Fruit fly (Drosophila melanogaster) S2 (cell line): ENCODE results near the gene corolla.

Experiments
- CG8478 ChIP-seq: fragments of >200 bp; optimal IDR thresholded peaks from 2 replicates; lab custom pipeline; 2018
- CTCF ChIP-seq, 2 experiments: fragments of >200 bp; optimal IDR thresholded peaks; 2 replicates each; lab custom pipeline; 2018

DNA sequence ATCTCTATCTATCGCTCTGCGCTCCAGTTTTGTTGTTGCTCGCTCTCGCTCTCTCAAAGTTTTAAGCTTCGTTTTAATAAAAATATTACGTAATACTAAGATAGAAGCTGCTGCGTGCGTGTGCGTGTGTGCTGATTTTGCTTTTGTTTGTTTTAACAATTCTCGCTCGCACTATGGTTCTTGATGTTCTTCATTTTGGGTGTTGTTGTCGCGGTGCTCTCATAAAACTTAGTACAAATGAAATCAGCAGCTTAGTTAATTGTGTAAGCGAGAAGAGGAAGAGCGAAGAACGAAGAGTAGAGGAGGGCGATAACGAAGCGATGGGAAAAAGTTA, 27.2 kb upstream of the corolla start:
- TF ChIP-seq CG8478 (lab: Kevin White, UChicago) (no peak), CTCF (optimal IDR thresholded peaks at IDR 0.05; lab: Kevin White, UChicago) (no peak)
